Worm (Caenorhabditis elegans) whole organism, young adult: ENCODE results near the gene F21C10.13.

Experiments used
- F49E8.2 ChIP-seq: sonication (generic microtip); optimal IDR thresholded peaks from 3 replicates; lab custom pipeline; 2017; ENCODE audit warnings: missing genetic modification characterization, mild to moderate bottlenecking, missing compliant biosample characterization, antibody characterized with exemption, moderate library complexity; ENCODE audit not compliant: insufficient read depth
- Y95B8A.8 ChIP-seq: fragments of 200-800 bp; sonication (Bioruptor generic); IDR thresholded peaks from 2 replicates; pipeline ENCODE4 v1.3.6; 2022; ENCODE audit warnings: missing genetic modification reagents, missing genetic modification characterization, missing compliant biosample characterization
- ceh-91 ChIP-seq: fragments of 200-800 bp; sonication (Bioruptor generic); IDR thresholded peaks from 2 replicates; pipeline ENCODE4 v1.3.6; 2022; ENCODE audit warnings: missing genetic modification reagents, missing genetic modification characterization, missing compliant biosample characterization
- egl-44 ChIP-seq: fragments of 200-800 bp; sonication (Bioruptor generic); IDR thresholded peaks from 2 replicates; pipeline ENCODE4 v1.3.6; 2022; ENCODE audit warnings: missing genetic modification reagents, missing genetic modification characterization, missing compliant biosample characterization
- him-1 ChIP-seq: sonication (generic microtip); optimal IDR thresholded peaks from 2 replicates; lab custom pipeline; 2016; ENCODE audit warnings: missing genotype, missing genetic modification reagents, missing genetic modification characterization, missing compliant biosample characterization
- lin-35 ChIP-seq, 3 experiments: fragments of 150-350 bp in 2 of 3; sonication (generic microtip) in 1 of 3; optimal IDR thresholded peaks; 2 replicates each; lab custom pipeline; 2014 to 2018; ENCODE audit warnings: missing biosample characterization in 3 of 3, missing genetic modification characterization in 3 of 3, missing genetic modification reagents in 3 of 3
- mxl-1 ChIP-seq: sonication (generic microtip); optimal IDR thresholded peaks from 2 replicates; lab custom pipeline; 2016; ENCODE audit warnings: missing genetic modification characterization, missing compliant biosample characterization
- nfya-2 ChIP-seq: fragments of 200-800 bp; sonication (Bioruptor generic); IDR thresholded peaks from 2 replicates; pipeline ENCODE4 v1.3.6; 2022; ENCODE audit warnings: missing genetic modification reagents, missing genetic modification characterization, missing compliant biosample characterization
- snpc-4 ChIP-seq, 5 experiments: fragments of 150-350 bp in 1 of 5; sonication (generic microtip) in 4 of 5; optimal IDR thresholded peaks; 2 replicates each; lab custom pipeline; 2014 to 2018; ENCODE audit warnings: missing genetic modification characterization in 5 of 5, missing biosample characterization in 3 of 5, antibody characterized with exemption in 2 of 5, mild to moderate bottlenecking in 2 of 5, missing compliant biosample characterization in 2 of 5, missing genotype in 2 of 5, moderate library complexity in 2 of 5, missing genetic modification reagents in 1 of 5

DNA sequence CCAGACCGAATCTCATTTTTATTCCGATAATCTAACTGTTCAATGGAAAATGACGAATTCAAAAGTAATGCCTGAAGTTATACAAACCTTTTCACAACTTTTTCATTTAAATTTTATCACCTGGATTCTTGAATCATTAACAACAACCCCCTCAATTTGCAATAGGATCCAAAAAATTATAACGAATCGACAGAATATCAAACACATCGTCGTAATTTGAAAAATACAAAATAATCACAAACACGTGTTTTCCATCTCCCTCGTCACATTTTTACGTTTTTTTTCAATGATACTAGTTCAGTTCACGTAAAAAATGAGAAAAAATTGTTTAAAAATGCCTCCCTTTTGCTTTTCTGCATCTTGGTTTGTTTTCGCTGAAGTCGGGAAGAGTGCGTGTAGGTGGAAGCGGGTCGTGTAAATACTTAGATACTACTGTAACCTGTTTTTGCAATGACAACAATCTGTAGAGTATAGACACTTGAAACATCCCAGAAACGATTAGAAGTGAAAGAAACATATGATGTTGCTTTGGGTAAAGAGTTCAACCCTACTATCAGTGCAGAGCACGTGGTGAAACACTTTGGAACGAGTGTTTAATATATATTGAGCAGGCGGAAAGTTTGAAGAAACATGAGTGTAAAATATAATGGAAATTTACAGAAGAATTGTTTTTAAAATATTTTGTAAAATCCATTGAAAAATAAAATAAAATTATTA, 48.6 kb upstream of the F21C10.13 start, which contains the start of gene oac-50:
- no peak for TF ChIP-seq egl-44 (GFP tag; lab: Robert Waterston, UW)
- no peak for TF ChIP-seq Y95B8A.8
- no peak for TF ChIP-seq lin-35 (GFP tag; optimal IDR thresholded peaks at IDR 0.05; lab: Kevin White, UChicago)
- no peak for TF ChIP-seq him-1 (tag; lab: Kevin White, UChicago)
- TF ChIP-seq mxl-1 (tag; lab: Kevin White, UChicago), result no peak
- TF ChIP-seq ceh-91, result no peak
- no peak for TF ChIP-seq nfya-2 (GFP tag; lab: Robert Waterston, UW)
- no peak for TF ChIP-seq F49E8.2 (tag; lab: Kevin White, UChicago)
- TF ChIP-seq snpc-4 (GFP tag; optimal IDR thresholded peaks at IDR 0.05; lab: Kevin White, UChicago), result no peak
- TF ChIP-seq snpc-4 (tag; optimal IDR thresholded peaks at IDR 0.05; lab: Kevin White, UChicago), result no peak
